Worm (Caenorhabditis elegans) whole organism, L4 larva: ENCODE results near the gene swt-5.

Source experiments
- D1046.2 ChIP-seq: fragments of 200-800 bp; sonication (Bioruptor generic); IDR thresholded peaks from 2 replicates; pipeline ENCODE4 v1.3.6; 2022; ENCODE audit warnings: missing genetic modification characterization, missing compliant biosample characterization
- F37D6.2 ChIP-seq: sonication (generic microtip); optimal IDR thresholded peaks from 2 replicates; lab custom pipeline; 2016; ENCODE audit warnings: mild to moderate bottlenecking, missing genetic modification characterization, missing compliant biosample characterization
- T20F7.1 ChIP-seq: fragments of 200-800 bp; sonication (Bioruptor generic); optimal IDR thresholded peaks from 2 replicates; lab custom pipeline; 2018; ENCODE audit warnings: mild to moderate bottlenecking, missing genetic modification characterization, missing compliant biosample characterization
- T26A8.4 ChIP-seq: fragments of 200-800 bp; sonication (Bioruptor generic); IDR thresholded peaks from 2 replicates; pipeline ENCODE4 v1.3.6; 2022; ENCODE audit warnings: missing genetic modification characterization, missing compliant biosample characterization
- ZK546.5 ChIP-seq, 2 experiments: sonication (generic microtip); optimal IDR thresholded peaks; 2 replicates each; lab custom pipeline; 2017; ENCODE audit warnings: missing biosample characterization in 2 of 2, missing genetic modification characterization in 2 of 2
- aha-1 ChIP-seq: fragments of 150-350 bp; peaks from one replicate; lab custom pipeline; 2014; ENCODE audit warnings: missing biosample characterization, missing genetic modification characterization
- ama-1 ChIP-seq: fragments of 150-350 bp; optimal IDR thresholded peaks from 2 replicates; lab custom pipeline; 2014; ENCODE audit warnings: inconsistent platforms, mixed read lengths
- ceh-82 ChIP-seq: sonication (generic microtip); optimal IDR thresholded peaks from 2 replicates; lab custom pipeline; 2017; ENCODE audit warnings: missing biosample characterization, missing genetic modification characterization
- daf-12 ChIP-seq: fragments of 150-350 bp; optimal IDR thresholded peaks from 2 replicates; lab custom pipeline; 2014; ENCODE audit warnings: missing biosample characterization, missing genetic modification reagents, missing genetic modification characterization
- daf-16 ChIP-seq, 3 experiments: sonication (generic microtip); optimal IDR thresholded peaks; 2 replicates each; lab custom pipeline; 2016 to 2017; ENCODE audit warnings: missing genetic modification characterization in 3 of 3, missing genetic modification reagents in 3 of 3, mild to moderate bottlenecking in 2 of 3, missing compliant biosample characterization in 2 of 3, missing biosample characterization in 1 of 3, moderate library complexity in 1 of 3
- dmd-6 ChIP-seq: fragments of 200-800 bp; sonication (Bioruptor generic); IDR thresholded peaks from 2 replicates; pipeline ENCODE4 v1.3.6; 2022; ENCODE audit warnings: missing genetic modification reagents, missing genetic modification characterization, missing compliant biosample characterization
- dve-1 ChIP-seq: sonication (generic microtip); optimal IDR thresholded peaks from 2 replicates; lab custom pipeline; 2017; ENCODE audit warnings: antibody characterized with exemption, mild to moderate bottlenecking, missing genetic modification characterization, missing compliant biosample characterization; ENCODE audit not compliant: insufficient read depth
- egl-43 ChIP-seq: fragments of 200-800 bp; sonication (Bioruptor generic); IDR thresholded peaks from 2 replicates; pipeline ENCODE4 v1.3.6; 2022; ENCODE audit warnings: missing genetic modification reagents, missing genetic modification characterization, missing compliant biosample characterization
- fos-1 ChIP-seq: fragments of 150-350 bp; optimal IDR thresholded peaks from 2 replicates; lab custom pipeline; 2014; ENCODE audit warnings: missing biosample characterization, missing genetic modification characterization
- hif-1 ChIP-seq, 2 experiments: sonication (generic microtip); optimal IDR thresholded peaks; 2 replicates each; lab custom pipeline; 2016 to 2017; ENCODE audit warnings: missing compliant biosample characterization in 2 of 2, missing genetic modification characterization in 2 of 2, missing genetic modification reagents in 2 of 2, missing genotype in 2 of 2, mild to moderate bottlenecking in 1 of 2
- hlh-11 ChIP-seq: fragments of 200-800 bp; sonication (Bioruptor generic); optimal IDR thresholded peaks from 2 replicates; lab custom pipeline; 2018; ENCODE audit warnings: mild to moderate bottlenecking, missing genetic modification characterization, missing compliant biosample characterization
- hlh-30 ChIP-seq: sonication (generic microtip); optimal IDR thresholded peaks from 2 replicates; lab custom pipeline; 2017; ENCODE audit warnings: antibody characterized with exemption, mild to moderate bottlenecking, missing genetic modification characterization, missing compliant biosample characterization; ENCODE audit not compliant: insufficient read depth
- hmg-1.1 ChIP-seq: fragments of 200-800 bp; sonication (Bioruptor generic); IDR thresholded peaks from 2 replicates; pipeline ENCODE4 v1.3.6; 2022; ENCODE audit warnings: missing genetic modification reagents, missing genetic modification characterization, missing compliant biosample characterization
- lsy-2 ChIP-seq, 2 experiments: fragments of 150-350 bp in 1 of 2; sonication (generic microtip) in 1 of 2; optimal IDR thresholded peaks; 2 replicates each; lab custom pipeline; 2014 to 2017; ENCODE audit warnings: missing biosample characterization in 2 of 2, missing genetic modification characterization in 2 of 2
- madf-9 ChIP-seq: fragments of 200-800 bp; sonication (Bioruptor generic); conservative IDR thresholded peaks from 2 replicates; pipeline ENCODE4 v1.3.6; 2022; ENCODE audit warnings: missing genetic modification reagents, missing genetic modification characterization, missing compliant biosample characterization
- mxl-3 ChIP-seq: fragments of 200-800 bp; sonication (Bioruptor generic); optimal IDR thresholded peaks from 2 replicates; lab custom pipeline; 2018; ENCODE audit warnings: mild to moderate bottlenecking, missing genetic modification characterization, missing compliant biosample characterization
- nhr-28 ChIP-seq: fragments of 150-350 bp; optimal IDR thresholded peaks from 2 replicates; lab custom pipeline; 2014; ENCODE audit warnings: missing biosample characterization, missing genetic modification characterization
- nhr-77 ChIP-seq: fragments of 150-350 bp; optimal IDR thresholded peaks from 2 replicates; lab custom pipeline; 2014; ENCODE audit warnings: missing biosample characterization, missing genetic modification characterization
- php-3 ChIP-seq: fragments of 200-800 bp; sonication (Bioruptor generic); IDR thresholded peaks from 2 replicates; pipeline ENCODE4 v1.3.6; 2022; ENCODE audit warnings: missing genetic modification reagents, missing genetic modification characterization, missing compliant biosample characterization
- pqm-1 ChIP-seq: sonication (generic microtip); optimal IDR thresholded peaks from 2 replicates; lab custom pipeline; 2017; ENCODE audit warnings: missing biosample characterization, missing genetic modification characterization
- sdz-12 ChIP-seq: fragments of 200-800 bp; sonication (Bioruptor generic); optimal IDR thresholded peaks from 2 replicates; lab custom pipeline; 2018; ENCODE audit warnings: mild to moderate bottlenecking, missing genetic modification characterization, missing compliant biosample characterization
- set-16 ChIP-seq: fragments of 200-800 bp; sonication (Bioruptor generic); IDR thresholded peaks from 2 replicates; pipeline ENCODE4 v1.3.6; 2022; ENCODE audit warnings: missing genetic modification reagents, missing genetic modification characterization, missing compliant biosample characterization
- snpc-1.2 ChIP-seq: fragments of 200-800 bp; sonication (Bioruptor generic); IDR thresholded peaks from 2 replicates; pipeline ENCODE4 v1.3.6; 2022; ENCODE audit warnings: missing genetic modification reagents, missing genetic modification characterization, missing compliant biosample characterization
- unc-39 ChIP-seq: sonication (generic microtip); optimal IDR thresholded peaks from 2 replicates; lab custom pipeline; 2017; ENCODE audit warnings: missing biosample characterization, missing genetic modification characterization
- unc-62 ChIP-seq, 3 experiments: fragments of 150-350 bp in 1 of 3; sonication (generic microtip); optimal IDR thresholded peaks in 2 of 3; peaks in 1 of 3; 1 replicate in 1 of 3; 2 replicates in 2 of 3; lab custom pipeline; 2014 to 2017; ENCODE audit warnings: missing biosample characterization in 3 of 3, missing genetic modification characterization in 3 of 3, missing genetic modification reagents in 3 of 3, missing genotype in 1 of 3
- zag-1 ChIP-seq: fragments of 150-350 bp; optimal IDR thresholded peaks from 2 replicates; lab custom pipeline; 2014; ENCODE audit warnings: missing biosample characterization, missing genetic modification characterization

The swt-5 gene

ce11 chrV:9518832-9519231 is 17.6 kb downstream of the swt-5 start, which contains the start of gene C50F4.8:
TSS of gene C50F4.8 (minus strand) at chrV:9518859.
- TF ChIP-seq dve-1 (tag; lab: Kevin White, UChicago) = peak; percentile 24
- TF ChIP-seq nhr-28 (tag; lab: Kevin White, UChicago) = peak; percentile 39
- no peak for TF ChIP-seq unc-39
- peak in 1 of 2 experiments; percentile 35 for TF ChIP-seq unc-62 (GFP tag; optimal IDR thresholded peaks at IDR 0.05 in 1 of 2; lab: Kevin White, UChicago)
- TF ChIP-seq unc-62 (tag; optimal IDR thresholded peaks at IDR 0.05; lab: Kevin White, UChicago) = no peak

ce11 chrV:9521697-9522096 is 20.5 kb downstream of the swt-5 start:
- TF ChIP-seq unc-62 (GFP tag; optimal IDR thresholded peaks at IDR 0.05 in 1 of 2; lab: Kevin White, UChicago) (peak in 1 of 2 experiments; percentile 62), unc-62 (tag; optimal IDR thresholded peaks at IDR 0.05; lab: Kevin White, UChicago) (no peak), madf-9 (GFP tag; lab: Robert Waterston, UW) (no peak), daf-12 (tag; lab: Kevin White, UChicago) (no peak), aha-1 (tag; lab: Kevin White, UChicago) (peak; percentile 46), T26A8.4 (GFP tag; lab: Robert Waterston, UW) (no peak), sdz-12 (GFP tag; lab: Kevin White, UChicago) (no peak), set-16 (GFP tag; lab: Robert Waterston, UW) (no peak)
- TF ChIP-seq, all 104 proteins: peak for 2

ce11 chrV:9524099-9524498 is 22.9 kb downstream of the swt-5 start, which contains the start of gene C50F4.9:
TSS of gene C50F4.9 (minus strand) at chrV:9524199.
- TF ChIP-seq zag-1 (tag; lab: Kevin White, UChicago) = no peak
- no peak for TF ChIP-seq ama-1 (lab: Kevin White, UChicago)
- no peak for TF ChIP-seq ceh-82 (tag; lab: Kevin White, UChicago)
- TF ChIP-seq lsy-2 (tag; optimal IDR thresholded peaks at IDR 0.05; lab: Kevin White, UChicago) = no peak
- no peak for TF ChIP-seq hif-1 (tag; optimal IDR thresholded peaks at IDR 0.05; lab: Kevin White, UChicago)
- TF ChIP-seq D1046.2 (GFP tag; lab: Robert Waterston, UW) = no peak

ce11 chrV:9526470-9526869 is 25.3 kb downstream of the swt-5 start, which contains the start of gene C50F4.1:
TSS of gene C50F4.1 (plus strand) at chrV:9526793.
- TF ChIP-seq hmg-1.1 (no peak), ZK546.5 (tag; optimal IDR thresholded peaks at IDR 0.05; lab: Kevin White, UChicago) (no peak), fos-1 (tag; lab: Kevin White, UChicago) (no peak), pqm-1 (tag; lab: Kevin White, UChicago) (peak; percentile 91), nhr-28 (tag; lab: Kevin White, UChicago) (peak; percentile 82), dmd-6 (GFP tag; lab: Robert Waterston, UW) (peak; percentile 83), T20F7.1 (GFP tag; lab: Kevin White, UChicago) (no peak), madf-9 (GFP tag; lab: Robert Waterston, UW) (no peak), daf-16 (GFP tag; optimal IDR thresholded peaks at IDR 0.05; lab: Kevin White, UChicago) (no peak), daf-16 (tag; optimal IDR thresholded peaks at IDR 0.05; lab: Kevin White, UChicago) (peak; percentile 49), php-3 (GFP tag; lab: Robert Waterston, UW) (peak; percentile 86), hlh-30 (peak; percentile 45), nhr-77 (tag; lab: Kevin White, UChicago) (peak; percentile 51), hlh-11 (tag; lab: Kevin White, UChicago) (peak; percentile 69), mxl-3 (GFP tag; lab: Kevin White, UChicago) (peak; percentile 51), unc-62 (GFP tag; optimal IDR thresholded peaks at IDR 0.05 in 1 of 2; lab: Kevin White, UChicago) (peak in 1 of 2 experiments; percentile 88), unc-62 (tag; optimal IDR thresholded peaks at IDR 0.05; lab: Kevin White, UChicago) (no peak), snpc-1.2 (GFP tag; lab: Robert Waterston, UW) (no peak)
- TF ChIP-seq, all 104 proteins: peak for 10

ce11 chrV:9527337-9527736 is 26.1 kb downstream of the swt-5 start:
- peak; percentile 42 for TF ChIP-seq nhr-28 (tag; lab: Kevin White, UChicago)
- peak; percentile 38 for TF ChIP-seq dmd-6 (GFP tag; lab: Robert Waterston, UW)
- TF ChIP-seq daf-16 (GFP tag; optimal IDR thresholded peaks at IDR 0.05; lab: Kevin White, UChicago) = no peak
- TF ChIP-seq daf-16 (tag; optimal IDR thresholded peaks at IDR 0.05; lab: Kevin White, UChicago) = peak; percentile 39
- no peak for TF ChIP-seq egl-43 (GFP tag; lab: Robert Waterston, UW)
- TF ChIP-seq nhr-77 (tag; lab: Kevin White, UChicago) = peak; percentile 57
- peak; percentile 4 for TF ChIP-seq pqm-1 (tag; lab: Kevin White, UChicago)
- no peak for TF ChIP-seq F37D6.2 (tag; lab: Kevin White, UChicago)
- TF ChIP-seq unc-62 (GFP tag; optimal IDR thresholded peaks at IDR 0.05 in 1 of 2; lab: Kevin White, UChicago) = peak in 1 of 2 experiments; percentile 16
- no peak for TF ChIP-seq unc-62 (tag; optimal IDR thresholded peaks at IDR 0.05; lab: Kevin White, UChicago)
